Worm (Caenorhabditis elegans) whole organism, L4 larva: Measurements from ENCODE around the gene set-12.
A peak's percentile ranks its signal among the peaks of the same experiment; 100 is the strongest.

Experiments used
- D1046.2 ChIP-seq: fragments of 200-800 bp; sonication (Bioruptor generic); IDR thresholded peaks from 2 replicates; pipeline ENCODE4 v1.3.6; 2022; ENCODE audit warnings: missing genetic modification characterization, missing compliant biosample characterization
- F26F4.8 ChIP-seq: fragments of 200-800 bp; sonication (Bioruptor generic); conservative IDR thresholded peaks from 2 replicates; pipeline ENCODE4 v1.3.6; 2022; ENCODE audit warnings: missing genetic modification characterization, missing compliant biosample characterization
- F37D6.2 ChIP-seq: sonication (generic microtip); optimal IDR thresholded peaks from 2 replicates; lab custom pipeline; 2016; ENCODE audit warnings: mild to moderate bottlenecking, missing genetic modification characterization, missing compliant biosample characterization
- T26A8.4 ChIP-seq: fragments of 200-800 bp; sonication (Bioruptor generic); IDR thresholded peaks from 2 replicates; pipeline ENCODE4 v1.3.6; 2022; ENCODE audit warnings: missing genetic modification characterization, missing compliant biosample characterization
- Y105C5A.15 ChIP-seq: fragments of 200-800 bp; sonication (Bioruptor generic); IDR thresholded peaks from 2 replicates; pipeline ENCODE4 v1.3.6; 2022; ENCODE audit warnings: missing genetic modification characterization, missing compliant biosample characterization
- Y48G9A.11 ChIP-seq: fragments of 200-800 bp; sonication (Bioruptor generic); IDR thresholded peaks from 2 replicates; pipeline ENCODE4 v1.3.6; 2022; ENCODE audit warnings: missing genetic modification reagents, missing genetic modification characterization, missing compliant biosample characterization
- ZK546.5 ChIP-seq, 2 experiments: sonication (generic microtip); optimal IDR thresholded peaks; 2 replicates each; lab custom pipeline; 2017; ENCODE audit warnings: missing biosample characterization in 2 of 2, missing genetic modification characterization in 2 of 2
- aly-2 ChIP-seq: sonication (generic microtip); optimal IDR thresholded peaks from 2 replicates; lab custom pipeline; 2018; ENCODE audit warnings: missing biosample characterization, missing genetic modification characterization
- attf-4 ChIP-seq: sonication (generic microtip); optimal IDR thresholded peaks from 3 replicates; lab custom pipeline; 2017; ENCODE audit warnings: missing biosample characterization, missing genetic modification characterization
- ceh-32 ChIP-seq: sonication (generic microtip); optimal IDR thresholded peaks from 2 replicates; lab custom pipeline; 2016; ENCODE audit warnings: mild to moderate bottlenecking, missing genetic modification characterization, missing compliant biosample characterization; ENCODE audit not compliant: poor library complexity
- ceh-44 ChIP-seq: fragments of 200-800 bp; sonication (Bioruptor generic); IDR thresholded peaks from 2 replicates; pipeline ENCODE4 v1.3.6; 2022; ENCODE audit warnings: missing genetic modification reagents, missing genetic modification characterization, missing compliant biosample characterization
- ceh-62 ChIP-seq: sonication (generic microtip); optimal IDR thresholded peaks from 2 replicates; lab custom pipeline; 2017; ENCODE audit warnings: missing biosample characterization, missing genetic modification characterization
- ceh-82 ChIP-seq: sonication (generic microtip); optimal IDR thresholded peaks from 2 replicates; lab custom pipeline; 2017; ENCODE audit warnings: missing biosample characterization, missing genetic modification characterization
- daf-19 ChIP-seq: fragments of 200-800 bp; sonication (Bioruptor generic); conservative IDR thresholded peaks from 2 replicates; pipeline ENCODE4 v1.3.6; 2022; ENCODE audit warnings: missing genetic modification characterization, missing compliant biosample characterization
- dmd-8 ChIP-seq: fragments of 200-800 bp; sonication (Bioruptor generic); IDR thresholded peaks from 2 replicates; pipeline ENCODE4 v1.3.6; 2022; ENCODE audit warnings: missing genetic modification characterization, missing compliant biosample characterization
- dmd-9 ChIP-seq: fragments of 200-800 bp; sonication (Bioruptor generic); IDR thresholded peaks from 2 replicates; pipeline ENCODE4 v1.3.6; 2022; ENCODE audit warnings: missing genetic modification reagents, missing genetic modification characterization, missing compliant biosample characterization
- duxl-1 ChIP-seq: sonication (generic microtip); optimal IDR thresholded peaks from 2 replicates; lab custom pipeline; 2016; ENCODE audit warnings: mild to moderate bottlenecking, missing genetic modification characterization, moderate library complexity, missing compliant biosample characterization; ENCODE audit not compliant: poor library complexity
- dve-1 ChIP-seq: sonication (generic microtip); optimal IDR thresholded peaks from 2 replicates; lab custom pipeline; 2017; ENCODE audit warnings: antibody characterized with exemption, mild to moderate bottlenecking, missing genetic modification characterization, missing compliant biosample characterization; ENCODE audit not compliant: insufficient read depth
- egl-27 ChIP-seq: sonication (generic microtip); optimal IDR thresholded peaks from 3 replicates; lab custom pipeline; 2017; ENCODE audit warnings: missing biosample characterization, missing genetic modification reagents, missing genetic modification characterization
- fkh-10 ChIP-seq: fragments of 150-350 bp; optimal IDR thresholded peaks from 2 replicates; lab custom pipeline; 2014; ENCODE audit warnings: missing biosample characterization, missing genetic modification reagents, missing genetic modification characterization
- gei-8 ChIP-seq: fragments of 200-800 bp; sonication (Bioruptor generic); optimal IDR thresholded peaks from 2 replicates; lab custom pipeline; 2018; ENCODE audit warnings: mild to moderate bottlenecking, missing genetic modification characterization, missing compliant biosample characterization
- hif-1 ChIP-seq, 2 experiments: sonication (generic microtip); optimal IDR thresholded peaks; 2 replicates each; lab custom pipeline; 2016 to 2017; ENCODE audit warnings: missing compliant biosample characterization in 2 of 2, missing genetic modification characterization in 2 of 2, missing genetic modification reagents in 2 of 2, missing genotype in 2 of 2, mild to moderate bottlenecking in 1 of 2
- hlh-11 ChIP-seq: fragments of 200-800 bp; sonication (Bioruptor generic); optimal IDR thresholded peaks from 2 replicates; lab custom pipeline; 2018; ENCODE audit warnings: mild to moderate bottlenecking, missing genetic modification characterization, missing compliant biosample characterization
- lim-7 ChIP-seq: fragments of 200-800 bp; sonication (Bioruptor generic); IDR thresholded peaks from 2 replicates; pipeline ENCODE4 v1.3.6; 2022; ENCODE audit warnings: missing genetic modification characterization, missing compliant biosample characterization
- lin-1 ChIP-seq: fragments of 200-800 bp; sonication (Bioruptor generic); IDR thresholded peaks from 2 replicates; pipeline ENCODE4 v1.3.6; 2022; ENCODE audit warnings: missing genetic modification reagents, missing genetic modification characterization, missing compliant biosample characterization
- lin-29 ChIP-seq: fragments of 200-800 bp; sonication (Bioruptor generic); IDR thresholded peaks from 2 replicates; pipeline ENCODE4 v1.3.6; 2022; ENCODE audit warnings: missing genetic modification reagents, missing genetic modification characterization, missing compliant biosample characterization
- lin-38 ChIP-seq: fragments of 200-800 bp; sonication (Bioruptor generic); IDR thresholded peaks from 2 replicates; pipeline ENCODE4 v1.3.6; 2022; ENCODE audit warnings: missing genetic modification reagents, missing genetic modification characterization, missing compliant biosample characterization
- lin-39 ChIP-seq: fragments of 150-350 bp; optimal IDR thresholded peaks from 2 replicates; lab custom pipeline; 2014; ENCODE audit warnings: missing biosample characterization, missing genetic modification reagents, missing genetic modification characterization
- madf-5 ChIP-seq, 2 experiments: fragments of 200-800 bp; sonication (Bioruptor generic); IDR thresholded peaks; 2 replicates each; pipeline ENCODE4 v1.3.6; 2022; ENCODE audit warnings: missing compliant biosample characterization in 2 of 2, missing genetic modification characterization in 2 of 2
- mdt-29 ChIP-seq: fragments of 200-800 bp; sonication (Bioruptor generic); IDR thresholded peaks from 2 replicates; pipeline ENCODE4 v1.3.6; 2022; ENCODE audit warnings: missing genetic modification reagents, missing genetic modification characterization, missing compliant biosample characterization
- mes-2 ChIP-seq: sonication (generic microtip); optimal IDR thresholded peaks from 2 replicates; lab custom pipeline; 2016; ENCODE audit warnings: missing genotype, mild to moderate bottlenecking, missing genetic modification characterization, missing compliant biosample characterization; ENCODE audit not compliant: poor library complexity, severe bottlenecking
- nhr-10 ChIP-seq: fragments of 150-350 bp; optimal IDR thresholded peaks from 2 replicates; lab custom pipeline; 2014; ENCODE audit warnings: missing biosample characterization, missing genetic modification characterization
- nhr-102 ChIP-seq: sonication (generic microtip); optimal IDR thresholded peaks from 2 replicates; lab custom pipeline; 2016; ENCODE audit warnings: mild to moderate bottlenecking, missing genetic modification characterization, moderate library complexity, missing compliant biosample characterization
- nhr-11 ChIP-seq: fragments of 150-350 bp; optimal IDR thresholded peaks from 2 replicates; lab custom pipeline; 2014; ENCODE audit warnings: missing biosample characterization, missing genetic modification characterization
- nhr-25 ChIP-seq: sonication (generic microtip); optimal IDR thresholded peaks from 2 replicates; lab custom pipeline; 2017; ENCODE audit warnings: missing genetic modification characterization, mild to moderate bottlenecking, missing compliant biosample characterization, antibody characterized with exemption, moderate library complexity, borderline replicate concordance; ENCODE audit not compliant: insufficient read depth
- nhr-42 ChIP-seq: fragments of 200-800 bp; sonication (Bioruptor generic); IDR thresholded peaks from 2 replicates; pipeline ENCODE4 v1.3.6; 2022; ENCODE audit warnings: missing genetic modification characterization, missing compliant biosample characterization
- nhr-48 ChIP-seq: sonication (generic microtip); optimal IDR thresholded peaks from 2 replicates; lab custom pipeline; 2016; ENCODE audit warnings: mild to moderate bottlenecking, missing genetic modification characterization, missing compliant biosample characterization
- rbr-2 ChIP-seq: sonication (generic microtip); optimal IDR thresholded peaks from 2 replicates; lab custom pipeline; 2016; ENCODE audit warnings: missing genotype, missing genetic modification characterization, missing compliant biosample characterization
- set-16 ChIP-seq: fragments of 200-800 bp; sonication (Bioruptor generic); IDR thresholded peaks from 2 replicates; pipeline ENCODE4 v1.3.6; 2022; ENCODE audit warnings: missing genetic modification reagents, missing genetic modification characterization, missing compliant biosample characterization
- skn-1 ChIP-seq: fragments of 150-350 bp; optimal IDR thresholded peaks from 2 replicates; lab custom pipeline; 2014; ENCODE audit warnings: missing biosample characterization, missing genetic modification characterization
- snpc-1.2 ChIP-seq: fragments of 200-800 bp; sonication (Bioruptor generic); IDR thresholded peaks from 2 replicates; pipeline ENCODE4 v1.3.6; 2022; ENCODE audit warnings: missing genetic modification reagents, missing genetic modification characterization, missing compliant biosample characterization
- spr-1 ChIP-seq: sonication (generic microtip); optimal IDR thresholded peaks from 2 replicates; lab custom pipeline; 2016; ENCODE audit warnings: mild to moderate bottlenecking, missing genetic modification characterization, missing compliant biosample characterization
- spr-3 ChIP-seq: fragments of 200-800 bp; sonication (Bioruptor generic); optimal IDR thresholded peaks from 2 replicates; lab custom pipeline; 2018; ENCODE audit warnings: mild to moderate bottlenecking, missing genetic modification characterization, missing compliant biosample characterization
- unc-39 ChIP-seq: sonication (generic microtip); optimal IDR thresholded peaks from 2 replicates; lab custom pipeline; 2017; ENCODE audit warnings: missing biosample characterization, missing genetic modification characterization
- unc-62 ChIP-seq, 3 experiments: fragments of 150-350 bp in 1 of 3; sonication (generic microtip); optimal IDR thresholded peaks in 2 of 3; peaks in 1 of 3; 1 replicate in 1 of 3; 2 replicates in 2 of 3; lab custom pipeline; 2014 to 2017; ENCODE audit warnings: missing biosample characterization in 3 of 3, missing genetic modification characterization in 3 of 3, missing genetic modification reagents in 3 of 3, missing genotype in 1 of 3
- zag-1 ChIP-seq: fragments of 150-350 bp; optimal IDR thresholded peaks from 2 replicates; lab custom pipeline; 2014; ENCODE audit warnings: missing biosample characterization, missing genetic modification characterization
- zfp-2 ChIP-seq: sonication (generic microtip); optimal IDR thresholded peaks from 2 replicates; lab custom pipeline; 2016; ENCODE audit warnings: mild to moderate bottlenecking, missing genetic modification characterization, missing compliant biosample characterization
- zip-11 ChIP-seq: fragments of 200-800 bp; sonication (Bioruptor generic); IDR thresholded peaks from 2 replicates; pipeline ENCODE4 v1.3.6; 2022; ENCODE audit warnings: missing genetic modification characterization, missing compliant biosample characterization
- zip-2 ChIP-seq: fragments of 150-350 bp; optimal IDR thresholded peaks from 2 replicates; lab custom pipeline; 2014; ENCODE audit warnings: missing biosample characterization, missing genetic modification characterization
- ztf-11 ChIP-seq: fragments of 150-350 bp; optimal IDR thresholded peaks from 2 replicates; lab custom pipeline; 2014; ENCODE audit warnings: missing biosample characterization, missing genetic modification characterization

Gene set-12

DNA sequence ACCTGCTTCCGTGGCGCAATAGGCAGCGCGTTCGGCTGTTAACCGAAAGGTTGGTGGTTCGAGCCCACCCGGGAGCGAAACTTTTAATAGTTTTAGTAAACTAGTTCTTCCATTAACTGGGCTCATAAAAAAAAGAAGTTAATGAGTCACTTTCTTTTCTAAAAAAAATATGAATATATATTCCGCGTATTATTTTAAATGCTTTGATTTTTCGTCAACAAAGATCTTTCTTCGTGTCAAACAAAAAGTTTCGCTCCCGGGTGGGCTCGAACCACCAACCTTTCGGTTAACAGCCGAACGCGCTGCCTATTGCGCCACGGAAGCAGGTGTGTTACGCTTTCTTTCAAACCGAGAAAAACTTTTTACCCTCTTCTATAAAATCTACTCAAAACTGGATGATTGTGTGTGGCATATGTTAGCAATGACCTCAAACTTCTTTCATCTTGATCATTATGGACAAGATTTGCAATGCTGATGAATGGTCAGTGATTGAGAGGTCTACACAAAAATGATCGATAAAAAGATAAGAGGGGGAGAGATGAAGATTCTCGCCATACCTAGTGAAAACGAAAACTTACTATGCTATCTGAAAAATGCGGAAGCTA, 37.7 kb upstream of the set-12 start (continued):
- no peak for TF ChIP-seq ceh-82 (tag; lab: Kevin White, UChicago)
- TF ChIP-seq zip-2, result no peak
- peak; percentile 58 for TF ChIP-seq hlh-11
- TF ChIP-seq lin-1 (GFP tag; lab: Robert Waterston, UW), result no peak
- no peak for TF ChIP-seq set-16 (GFP tag; lab: Robert Waterston, UW)
- no peak for TF ChIP-seq unc-39 (tag; lab: Kevin White, UChicago)
- no peak for TF ChIP-seq egl-27 (tag; lab: Kevin White, UChicago)
- TF ChIP-seq gei-8 (GFP tag; lab: Kevin White, UChicago), result peak; percentile 3
- no peak for TF ChIP-seq aly-2 (tag; lab: Kevin White, UChicago)
- no peak for TF ChIP-seq duxl-1 (tag; lab: Kevin White, UChicago)
- no peak for TF ChIP-seq ceh-32
- no peak for TF ChIP-seq ZK546.5 (tag; optimal IDR thresholded peaks at IDR 0.05; lab: Kevin White, UChicago)
- no peak for TF ChIP-seq hif-1 (tag; optimal IDR thresholded peaks at IDR 0.05; lab: Kevin White, UChicago)
- TF ChIP-seq fkh-10, result no peak
- TF ChIP-seq skn-1, result no peak
- peak; percentile 43 for TF ChIP-seq rbr-2
- no peak for TF ChIP-seq nhr-10
- peak; percentile 57 for TF ChIP-seq mes-2 (tag; lab: Kevin White, UChicago)
- no peak for TF ChIP-seq mdt-29 (GFP tag; lab: Robert Waterston, UW)
- TF ChIP-seq T26A8.4 (GFP tag; lab: Robert Waterston, UW), result no peak
- TF ChIP-seq nhr-102 (tag; lab: Kevin White, UChicago), result peak; percentile 62
- TF ChIP-seq daf-19 (GFP tag; lab: Robert Waterston, UW), result peak; percentile 59; the same call in 1 of the 2 replicates
- TF ChIP-seq nhr-48 (tag; lab: Kevin White, UChicago), result peak; percentile 42
- no peak for TF ChIP-seq zag-1 (tag; lab: Kevin White, UChicago)
- no peak for TF ChIP-seq attf-4 (tag; lab: Kevin White, UChicago)
- TF ChIP-seq snpc-1.2 (GFP tag; lab: Robert Waterston, UW), result peak; percentile 81
- no peak; the same call in 1 of the 2 replicates for TF ChIP-seq D1046.2 (GFP tag; lab: Robert Waterston, UW)
- no peak for TF ChIP-seq dmd-9 (GFP tag; lab: Robert Waterston, UW)
- no peak for TF ChIP-seq dmd-8
- peak in 1 of 2 experiments; percentile 93 for TF ChIP-seq unc-62 (GFP tag; optimal IDR thresholded peaks at IDR 0.05 in 1 of 2; lab: Kevin White, UChicago)
- TF ChIP-seq unc-62 (tag; optimal IDR thresholded peaks at IDR 0.05; lab: Kevin White, UChicago), result no peak
- 0 out of 2 replicates have a peak, but pooled peaks have one; percentile 54 for TF ChIP-seq Y105C5A.15
- TF ChIP-seq nhr-25 (tag; lab: Kevin White, UChicago), result no peak
- TF ChIP-seq ztf-11 (tag; lab: Kevin White, UChicago), result no peak
- no peak for TF ChIP-seq lin-39 (tag; lab: Kevin White, UChicago)
- TF ChIP-seq F37D6.2 (tag; lab: Kevin White, UChicago), result no peak
- TF ChIP-seq spr-3 (GFP tag; lab: Kevin White, UChicago), result no peak
- peak; percentile 50; the same call in 1 of the 2 replicates for TF ChIP-seq F26F4.8 (GFP tag; lab: Robert Waterston, UW)
- peak; percentile 61 for TF ChIP-seq lin-38 (GFP tag; lab: Robert Waterston, UW)
- TF ChIP-seq lim-7 (GFP tag; lab: Robert Waterston, UW), result peak; percentile 78
- TF ChIP-seq madf-5 (GFP tag; IDR thresholded peaks at IDR 0.05; lab: Robert Waterston, UW), result peak in 1 of 2 experiments; percentile 56; a peak in 1 of 4 replicates
- no peak for TF ChIP-seq lin-29 (GFP tag; lab: Robert Waterston, UW)
- no peak for TF ChIP-seq nhr-42 (GFP tag; lab: Robert Waterston, UW)
- TF ChIP-seq Y48G9A.11 (GFP tag; lab: Robert Waterston, UW), result peak; percentile 56; the same call in 1 of the 2 replicates
- TF ChIP-seq ceh-44, result 0 out of 2 replicates have a peak, but pooled peaks have one; percentile 38
- peak; percentile 8 for TF ChIP-seq dve-1 (tag; lab: Kevin White, UChicago)
- TF ChIP-seq nhr-11 (tag; lab: Kevin White, UChicago), result no peak
- TF ChIP-seq ceh-62, result no peak
- no peak for TF ChIP-seq spr-1 (tag; lab: Kevin White, UChicago)
- TF ChIP-seq zip-11 (GFP tag; lab: Robert Waterston, UW), result no peak
- TF ChIP-seq zfp-2 (tag; lab: Kevin White, UChicago), result no peak
